Worm (Caenorhabditis elegans) whole organism, L4 larva: ENCODE data around the gene chil-18.

Experiments
- F49E8.2 ChIP-seq: sonication (generic microtip); optimal IDR thresholded peaks from 2 replicates; lab custom pipeline; 2016; ENCODE audit warnings: missing compliant biosample characterization, mild to moderate bottlenecking, missing genetic modification characterization, borderline replicate concordance
- aha-1 ChIP-seq: fragments of 150-350 bp; peaks from one replicate; lab custom pipeline; 2014; ENCODE audit warnings: missing biosample characterization, missing genetic modification characterization
- aly-2 ChIP-seq: sonication (generic microtip); optimal IDR thresholded peaks from 2 replicates; lab custom pipeline; 2018; ENCODE audit warnings: missing biosample characterization, missing genetic modification characterization
- ceh-28 ChIP-seq: fragments of 150-350 bp; optimal IDR thresholded peaks from 2 replicates; lab custom pipeline; 2014; ENCODE audit warnings: missing biosample characterization, missing genetic modification reagents, missing genetic modification characterization
- ceh-44 ChIP-seq: fragments of 200-800 bp; sonication (Bioruptor generic); IDR thresholded peaks from 2 replicates; pipeline ENCODE4 v1.3.6; 2022; ENCODE audit warnings: missing genetic modification reagents, missing genetic modification characterization, missing compliant biosample characterization
- hif-1 ChIP-seq, 2 experiments: sonication (generic microtip); optimal IDR thresholded peaks; 2 replicates each; lab custom pipeline; 2016 to 2017; ENCODE audit warnings: missing compliant biosample characterization in 2 of 2, missing genetic modification characterization in 2 of 2, missing genetic modification reagents in 2 of 2, missing genotype in 2 of 2, mild to moderate bottlenecking in 1 of 2
- nhr-11 ChIP-seq: fragments of 150-350 bp; optimal IDR thresholded peaks from 2 replicates; lab custom pipeline; 2014; ENCODE audit warnings: missing biosample characterization, missing genetic modification characterization
- nhr-28 ChIP-seq: fragments of 150-350 bp; optimal IDR thresholded peaks from 2 replicates; lab custom pipeline; 2014; ENCODE audit warnings: missing biosample characterization, missing genetic modification characterization
- pha-4 ChIP-seq, 2 experiments: fragments of 150-350 bp in 1 of 2; fragments of 200-800 bp in 1 of 2; sonication (Bioruptor generic) in 1 of 2; IDR thresholded peaks in 1 of 2; optimal IDR thresholded peaks in 1 of 2; 2 replicates each; pipeline versions ENCODE4 v1.3.6 to Lab custom; 2014 to 2022; ENCODE audit warnings: missing genetic modification characterization in 2 of 2, missing genetic modification reagents in 2 of 2, missing biosample characterization in 1 of 2, missing compliant biosample characterization in 1 of 2
- pqm-1 ChIP-seq: sonication (generic microtip); optimal IDR thresholded peaks from 2 replicates; lab custom pipeline; 2017; ENCODE audit warnings: missing biosample characterization, missing genetic modification characterization
- spr-3 ChIP-seq: fragments of 200-800 bp; sonication (Bioruptor generic); optimal IDR thresholded peaks from 2 replicates; lab custom pipeline; 2018; ENCODE audit warnings: mild to moderate bottlenecking, missing genetic modification characterization, missing compliant biosample characterization
- unc-62 ChIP-seq, 3 experiments: fragments of 150-350 bp in 1 of 3; sonication (generic microtip); optimal IDR thresholded peaks in 2 of 3; peaks in 1 of 3; 1 replicate in 1 of 3; 2 replicates in 2 of 3; lab custom pipeline; 2014 to 2017; ENCODE audit warnings: missing biosample characterization in 3 of 3, missing genetic modification characterization in 3 of 3, missing genetic modification reagents in 3 of 3, missing genotype in 1 of 3
- ztf-11 ChIP-seq: fragments of 150-350 bp; optimal IDR thresholded peaks from 2 replicates; lab custom pipeline; 2014; ENCODE audit warnings: missing biosample characterization, missing genetic modification characterization

ce11 chrII:9443522-9443921, 4.5 kb upstream of the chil-18 start, which contains the start of gene chil-15:
- TF ChIP-seq unc-62 (GFP tag; optimal IDR thresholded peaks at IDR 0.05 in 1 of 2; lab: Kevin White, UChicago) (no peak), unc-62 (tag; optimal IDR thresholded peaks at IDR 0.05; lab: Kevin White, UChicago) (no peak), ztf-11 (tag; lab: Kevin White, UChicago) (no peak), ceh-28 (tag; lab: Kevin White, UChicago) (no peak), hif-1 (tag; optimal IDR thresholded peaks at IDR 0.05; lab: Kevin White, UChicago) (no peak), pha-4 (GFP tag; IDR thresholded peaks at IDR 0.05; lab: Robert Waterston, UW) (no peak), pha-4 (tag; optimal IDR thresholded peaks at IDR 0.05; lab: Kevin White, UChicago) (no peak), aha-1 (no peak), ceh-44 (no peak), nhr-28 (tag; lab: Kevin White, UChicago) (no peak), aly-2 (no peak), spr-3 (GFP tag; lab: Kevin White, UChicago) (no peak), F49E8.2 (tag; lab: Kevin White, UChicago) (no peak), nhr-11 (tag; lab: Kevin White, UChicago) (no peak), pqm-1 (tag; lab: Kevin White, UChicago) (no peak)
